Worm (Caenorhabditis elegans) whole organism, late embryonic: ENCODE measurements around the gene T20D4.3.
A peak's percentile ranks its signal among the peaks of the same experiment; 100 is the strongest.

Experiments
- C08G9.2 ChIP-seq: sonication (generic microtip); optimal IDR thresholded peaks from 2 replicates; lab custom pipeline; 2016; ENCODE audit warnings: mild to moderate bottlenecking, missing genetic modification characterization, moderate library complexity, missing compliant biosample characterization
- F13H6.1 ChIP-seq: sonication (generic microtip); optimal IDR thresholded peaks from 2 replicates; lab custom pipeline; 2016; ENCODE audit warnings: missing genetic modification characterization, missing compliant biosample characterization
- K02D7.2 ChIP-seq: sonication (generic microtip); optimal IDR thresholded peaks from 2 replicates; lab custom pipeline; 2017; ENCODE audit warnings: mild to moderate bottlenecking, missing genetic modification characterization, missing compliant biosample characterization
- T23F11.4 ChIP-seq: fragments of 200-800 bp; sonication (Bioruptor generic); optimal IDR thresholded peaks from 2 replicates; lab custom pipeline; 2018; ENCODE audit warnings: mild to moderate bottlenecking, missing genetic modification characterization, missing compliant biosample characterization
- Y22D7AL.16 ChIP-seq: sonication (generic microtip); optimal IDR thresholded peaks from 2 replicates; lab custom pipeline; 2016; ENCODE audit warnings: missing genetic modification characterization, missing compliant biosample characterization
- ahr-1 ChIP-seq: sonication (generic microtip); optimal IDR thresholded peaks from 2 replicates; lab custom pipeline; 2016; ENCODE audit warnings: missing genetic modification characterization, missing compliant biosample characterization
- ama-1 ChIP-seq: fragments of 150-350 bp; optimal IDR thresholded peaks from 2 replicates; lab custom pipeline; 2014
- ceh-14 ChIP-seq: sonication (generic microtip); optimal IDR thresholded peaks from 2 replicates; lab custom pipeline; 2016; ENCODE audit warnings: missing genotype, missing genetic modification characterization, missing compliant biosample characterization
- ceh-18 ChIP-seq: sonication (generic microtip); optimal IDR thresholded peaks from 2 replicates; lab custom pipeline; 2016; ENCODE audit warnings: missing genetic modification characterization, missing compliant biosample characterization
- ceh-2 ChIP-seq: sonication (generic microtip); optimal IDR thresholded peaks from 2 replicates; lab custom pipeline; 2016; ENCODE audit warnings: missing genotype, missing genetic modification characterization, missing compliant biosample characterization
- ceh-22 ChIP-seq: sonication (generic microtip); optimal IDR thresholded peaks from 2 replicates; lab custom pipeline; 2017; ENCODE audit warnings: missing biosample characterization, missing genetic modification characterization
- ceh-30 ChIP-seq: fragments of 150-350 bp; optimal IDR thresholded peaks from 2 replicates; lab custom pipeline; 2014; ENCODE audit warnings: missing biosample characterization, missing genetic modification characterization
- ceh-34 ChIP-seq: sonication (generic microtip); optimal IDR thresholded peaks from 2 replicates; lab custom pipeline; 2016; ENCODE audit warnings: mild to moderate bottlenecking, missing genetic modification characterization, missing compliant biosample characterization
- ceh-48 ChIP-seq: sonication (generic microtip); optimal IDR thresholded peaks from 2 replicates; lab custom pipeline; 2016; ENCODE audit warnings: missing genetic modification characterization, inconsistent platforms, missing compliant biosample characterization
- ceh-9 ChIP-seq: sonication (generic microtip); optimal IDR thresholded peaks from 2 replicates; lab custom pipeline; 2016; ENCODE audit warnings: mild to moderate bottlenecking, missing genetic modification characterization, inconsistent platforms, missing compliant biosample characterization
- che-1 ChIP-seq: sonication (generic microtip); optimal IDR thresholded peaks from 2 replicates; lab custom pipeline; 2016; ENCODE audit warnings: mild to moderate bottlenecking, missing genetic modification characterization, missing compliant biosample characterization
- dmd-4 ChIP-seq: sonication (generic microtip); optimal IDR thresholded peaks from 2 replicates; lab custom pipeline; 2016; ENCODE audit warnings: borderline replicate concordance, missing genetic modification characterization, missing compliant biosample characterization
- ets-4 ChIP-seq: sonication (generic microtip); optimal IDR thresholded peaks from 2 replicates; lab custom pipeline; 2016; ENCODE audit warnings: missing genetic modification characterization, missing compliant biosample characterization
- eyg-1 ChIP-seq: sonication (generic microtip); optimal IDR thresholded peaks from 2 replicates; lab custom pipeline; 2016; ENCODE audit warnings: missing genotype, missing genetic modification characterization, missing compliant biosample characterization
- gmeb-2 ChIP-seq: sonication (generic microtip); optimal IDR thresholded peaks from 2 replicates; lab custom pipeline; 2016; ENCODE audit warnings: missing genetic modification characterization, inconsistent platforms, missing compliant biosample characterization
- hlh-13 ChIP-seq: fragments of 200-800 bp; sonication (Bioruptor generic); optimal IDR thresholded peaks from 2 replicates; lab custom pipeline; 2018; ENCODE audit warnings: mild to moderate bottlenecking, missing genetic modification characterization, missing compliant biosample characterization
- hlh-15 ChIP-seq: sonication (generic microtip); optimal IDR thresholded peaks from 2 replicates; lab custom pipeline; 2016; ENCODE audit warnings: missing genetic modification characterization, missing compliant biosample characterization
- hlh-8 ChIP-seq: sonication (generic microtip); optimal IDR thresholded peaks from 2 replicates; lab custom pipeline; 2016; ENCODE audit warnings: missing genotype, missing genetic modification characterization, missing compliant biosample characterization
- lim-6 ChIP-seq: sonication (generic microtip); optimal IDR thresholded peaks from 2 replicates; lab custom pipeline; 2016; ENCODE audit warnings: missing genetic modification characterization, missing compliant biosample characterization
- madf-2 ChIP-seq: sonication (generic microtip); optimal IDR thresholded peaks from 2 replicates; lab custom pipeline; 2017; ENCODE audit warnings: missing genetic modification characterization, missing compliant biosample characterization
- nfya-1 ChIP-seq: sonication (generic microtip); optimal IDR thresholded peaks from 2 replicates; lab custom pipeline; 2017; ENCODE audit warnings: missing genetic modification characterization, mild to moderate bottlenecking, missing compliant biosample characterization, antibody characterized with exemption, moderate library complexity
- npax-4 ChIP-seq: sonication (generic microtip); optimal IDR thresholded peaks from 2 replicates; lab custom pipeline; 2016; ENCODE audit warnings: missing genetic modification characterization, missing compliant biosample characterization
- pat-9 ChIP-seq: fragments of 200-800 bp; sonication (Bioruptor generic); optimal IDR thresholded peaks from 2 replicates; lab custom pipeline; 2018; ENCODE audit warnings: mild to moderate bottlenecking, missing genetic modification characterization, moderate library complexity, missing compliant biosample characterization
- pax-1 ChIP-seq: fragments of 150-350 bp; optimal IDR thresholded peaks from 2 replicates; lab custom pipeline; 2014; ENCODE audit warnings: missing biosample characterization, missing genetic modification characterization
- pha-4 ChIP-seq: fragments of 150-350 bp; optimal IDR thresholded peaks from 2 replicates; lab custom pipeline; 2018; ENCODE audit warnings: missing biosample characterization, missing genetic modification reagents, missing genetic modification characterization
- pqm-1 ChIP-seq: sonication (generic microtip); optimal IDR thresholded peaks from 2 replicates; lab custom pipeline; 2016; ENCODE audit warnings: missing genetic modification characterization, missing compliant biosample characterization
- ref-2 ChIP-seq: sonication (generic microtip); optimal IDR thresholded peaks from 2 replicates; lab custom pipeline; 2016; ENCODE audit warnings: missing genetic modification characterization, missing compliant biosample characterization
- sdc-2 ChIP-seq: sonication (generic microtip); optimal IDR thresholded peaks from 2 replicates; lab custom pipeline; 2016; ENCODE audit warnings: missing genotype, missing genetic modification characterization, missing compliant biosample characterization
- sox-2 ChIP-seq: fragments of 200-800 bp; sonication (Bioruptor generic); IDR thresholded peaks from 2 replicates; pipeline ENCODE4 v1.3.6; 2022; ENCODE audit warnings: missing genetic modification reagents, missing genetic modification characterization, missing compliant biosample characterization
- sox-4 ChIP-seq: sonication (generic microtip); optimal IDR thresholded peaks from 2 replicates; lab custom pipeline; 2017; ENCODE audit warnings: mild to moderate bottlenecking, missing genetic modification characterization, inconsistent platforms, missing compliant biosample characterization
- syd-9 ChIP-seq: sonication (generic microtip); optimal IDR thresholded peaks from 2 replicates; lab custom pipeline; 2016; ENCODE audit warnings: mild to moderate bottlenecking, missing genetic modification characterization, moderate library complexity, missing compliant biosample characterization
- tbx-2 ChIP-seq: sonication (generic microtip); optimal IDR thresholded peaks from 2 replicates; lab custom pipeline; 2016; ENCODE audit warnings: missing genetic modification characterization, missing compliant biosample characterization
- unc-42 ChIP-seq: sonication (generic microtip); optimal IDR thresholded peaks from 2 replicates; lab custom pipeline; 2016; ENCODE audit warnings: missing genotype, missing genetic modification characterization, missing compliant biosample characterization

T20D4.3 gene

ce11 chrV:3454620-3455019 lies 36.6 kb downstream of the T20D4.3 start (continued):
- no peak for TF ChIP-seq sdc-2 (tag; lab: Kevin White, UChicago)

ce11 chrV:3455135-3455747 lies 37.2 kb downstream of the T20D4.3 start:
- TF ChIP-seq T23F11.4 (GFP tag; lab: Kevin White, UChicago) (no peak), unc-42 (tag; lab: Kevin White, UChicago) (peak; percentile 77), pqm-1 (no peak), pax-1 (tag; lab: Kevin White, UChicago) (no peak), pat-9 (tag; lab: Kevin White, UChicago) (no peak)

- no peak for TF ChIP-seq tbx-2 (tag; lab: Kevin White, UChicago)
- no peak for TF ChIP-seq ahr-1 (tag; lab: Kevin White, UChicago)
- no peak for TF ChIP-seq gmeb-2
- no peak for TF ChIP-seq madf-2 (tag; lab: Kevin White, UChicago)
- no peak for TF ChIP-seq sox-2 (GFP tag; lab: Robert Waterston, UW)
- TF ChIP-seq ceh-9 (tag; lab: Kevin White, UChicago): no peak
- TF ChIP-seq ceh-34: no peak
- TF ChIP-seq pax-1 (tag; lab: Kevin White, UChicago): no peak
- TF ChIP-seq ceh-30 (tag; lab: Kevin White, UChicago): no peak
- no peak for TF ChIP-seq ceh-48 (tag; lab: Kevin White, UChicago)
- TF ChIP-seq ceh-2 (tag; lab: Kevin White, UChicago): no peak
- no peak for TF ChIP-seq ceh-22
- TF ChIP-seq pat-9 (tag; lab: Kevin White, UChicago): no peak
- TF ChIP-seq K02D7.2 (tag; lab: Kevin White, UChicago): no peak
- TF ChIP-seq eyg-1 (tag; lab: Kevin White, UChicago): no peak
- no peak for TF ChIP-seq ceh-14 (tag; lab: Kevin White, UChicago)
Measured at ce11 chrV:3459919-3460318, 41.9 kb downstream of the T20D4.3 start, which contains the start of gene slc-28.2. slc-28.2 (plus strand) TSS chrV:3460219.

ce11 chrV:3463514-3463913 lies 45.5 kb downstream of the T20D4.3 start, which contains the start of gene slc-28.1:
slc-28.1 (plus strand) TSS chrV:3463814.
- TF ChIP-seq pha-4 (no peak), hlh-13 (GFP tag; lab: Kevin White, UChicago) (no peak), dmd-4 (tag; lab: Kevin White, UChicago) (no peak), Y22D7AL.16 (tag; lab: Kevin White, UChicago) (no peak), pax-1 (tag; lab: Kevin White, UChicago) (no peak), ama-1 (no peak), C08G9.2 (tag; lab: Kevin White, UChicago) (no peak), ref-2 (tag; lab: Kevin White, UChicago) (no peak), lim-6 (tag; lab: Kevin White, UChicago) (no peak), hlh-15 (no peak), ceh-9 (tag; lab: Kevin White, UChicago) (no peak), ahr-1 (tag; lab: Kevin White, UChicago) (no peak), T23F11.4 (GFP tag; lab: Kevin White, UChicago) (no peak), ets-4 (no peak), unc-42 (tag; lab: Kevin White, UChicago) (no peak), ceh-14 (tag; lab: Kevin White, UChicago) (no peak), npax-4 (tag; lab: Kevin White, UChicago) (no peak), sox-4 (tag; lab: Kevin White, UChicago) (no peak)
- TF ChIP-seq, all 69 proteins: peak for 0

ce11 chrV:3464897-3465296 lies 46.9 kb downstream of the T20D4.3 start:
- no peak for TF ChIP-seq hlh-8 (tag; lab: Kevin White, UChicago)
- TF ChIP-seq sox-2 (GFP tag; lab: Robert Waterston, UW): no peak
- TF ChIP-seq nfya-1 (tag; lab: Kevin White, UChicago): no peak
- no peak for TF ChIP-seq syd-9 (tag; lab: Kevin White, UChicago)
- no peak for TF ChIP-seq C08G9.2 (tag; lab: Kevin White, UChicago)
- TF ChIP-seq madf-2 (tag; lab: Kevin White, UChicago): no peak
- TF ChIP-seq hlh-15: no peak
- TF ChIP-seq F13H6.1: no peak
- no peak for TF ChIP-seq ceh-18
- no peak for TF ChIP-seq ceh-22
- no peak for TF ChIP-seq ceh-34
- TF ChIP-seq che-1 (tag; lab: Kevin White, UChicago): no peak
- no peak for TF ChIP-seq unc-42 (tag; lab: Kevin White, UChicago)
- TF ChIP-seq pqm-1: no peak
